Worm (Caenorhabditis elegans) whole organism, early embryonic: ENCODE measurements around the gene ddr-1.

Experiments
- B0310.2 ChIP-seq: sonication (generic microtip); optimal IDR thresholded peaks from 2 replicates; lab custom pipeline; 2016; ENCODE audit warnings: mild to moderate bottlenecking, missing genetic modification characterization, missing compliant biosample characterization
- F13C5.2 ChIP-seq: sonication (generic microtip); optimal IDR thresholded peaks from 2 replicates; lab custom pipeline; 2017; ENCODE audit warnings: mild to moderate bottlenecking, missing genetic modification characterization, inconsistent platforms, missing compliant biosample characterization
- aly-1 ChIP-seq: sonication (generic microtip); optimal IDR thresholded peaks from 2 replicates; lab custom pipeline; 2016; ENCODE audit warnings: missing genetic modification characterization, missing compliant biosample characterization
- ama-1 ChIP-seq: fragments of 150-350 bp; optimal IDR thresholded peaks from 2 replicates; lab custom pipeline; 2014
- ceh-13 ChIP-seq: fragments of 200-800 bp; sonication (Bioruptor generic); optimal IDR thresholded peaks from 2 replicates; lab custom pipeline; 2018; ENCODE audit warnings: mild to moderate bottlenecking, missing genetic modification characterization, missing compliant biosample characterization
- ceh-36 ChIP-seq: sonication (generic microtip); optimal IDR thresholded peaks from 2 replicates; lab custom pipeline; 2016; ENCODE audit warnings: missing genetic modification characterization, inconsistent platforms, missing compliant biosample characterization
- ets-7 ChIP-seq: sonication (generic microtip); optimal IDR thresholded peaks from 2 replicates; lab custom pipeline; 2016; ENCODE audit warnings: missing genotype, missing genetic modification characterization, missing compliant biosample characterization
- flt-1 ChIP-seq: fragments of 200-800 bp; sonication (Bioruptor generic); IDR thresholded peaks from 2 replicates; pipeline ENCODE4 v1.3.6; 2022; ENCODE audit warnings: missing genetic modification characterization, missing compliant biosample characterization
- hmbx-1 ChIP-seq: sonication (generic microtip); optimal IDR thresholded peaks from 2 replicates; lab custom pipeline; 2016; ENCODE audit warnings: mild to moderate bottlenecking, missing genetic modification characterization, missing compliant biosample characterization
- hmg-4 ChIP-seq: fragments of 200-800 bp; sonication (Bioruptor generic); optimal IDR thresholded peaks from 2 replicates; lab custom pipeline; 2018; ENCODE audit warnings: mild to moderate bottlenecking, missing genetic modification characterization, missing compliant biosample characterization
- hnd-1 ChIP-seq: sonication (generic microtip); optimal IDR thresholded peaks from 2 replicates; lab custom pipeline; 2016; ENCODE audit warnings: missing genetic modification characterization, missing compliant biosample characterization
- pes-1 ChIP-seq: fragments of 200-800 bp; sonication (Bioruptor generic); IDR thresholded peaks from 2 replicates; pipeline ENCODE4 v1.3.6; 2022; ENCODE audit warnings: missing genetic modification reagents, missing genetic modification characterization, missing compliant biosample characterization
- scrt-1 ChIP-seq: fragments of 200-800 bp; sonication (Bioruptor generic); IDR thresholded peaks from 2 replicates; pipeline ENCODE4 v1.3.6; 2022; ENCODE audit warnings: missing genetic modification characterization, missing compliant biosample characterization
- sea-1 ChIP-seq: fragments of 200-800 bp; sonication (Bioruptor generic); conservative IDR thresholded peaks from 2 replicates; pipeline ENCODE4 v1.3.6; 2022; ENCODE audit warnings: missing genetic modification characterization, missing compliant biosample characterization
- tbx-11 ChIP-seq: fragments of 200-800 bp; sonication (Bioruptor generic); IDR thresholded peaks from 2 replicates; pipeline ENCODE4 v1.3.6; 2022; ENCODE audit warnings: missing genetic modification characterization, missing compliant biosample characterization
- tbx-37 ChIP-seq: fragments of 200-800 bp; sonication (Bioruptor generic); conservative IDR thresholded peaks from 2 replicates; pipeline ENCODE4 v1.3.6; 2022; ENCODE audit warnings: missing genetic modification reagents, missing genetic modification characterization, missing compliant biosample characterization
- tra-4 ChIP-seq: sonication (generic microtip); optimal IDR thresholded peaks from 2 replicates; lab custom pipeline; 2017; ENCODE audit warnings: missing genetic modification characterization, missing compliant biosample characterization

The ddr-1 gene

ce11 chrX:5460930-5461329 is at the start of gene ddr-1:
TSS of gene ddr-1 (plus strand) at chrX:5461230.
- no peak for TF ChIP-seq flt-1
- no peak for TF ChIP-seq hmbx-1 (tag; lab: Kevin White, UChicago)
- no peak for TF ChIP-seq ets-7
- TF ChIP-seq aly-1 (tag; lab: Kevin White, UChicago): no peak
- TF ChIP-seq hnd-1 (tag; lab: Kevin White, UChicago): no peak
- no peak for TF ChIP-seq F13C5.2 (tag; lab: Kevin White, UChicago)
- TF ChIP-seq ama-1 (lab: Kevin White, UChicago): no peak
- no peak for TF ChIP-seq ceh-13 (GFP tag; lab: Kevin White, UChicago)

DNA sequence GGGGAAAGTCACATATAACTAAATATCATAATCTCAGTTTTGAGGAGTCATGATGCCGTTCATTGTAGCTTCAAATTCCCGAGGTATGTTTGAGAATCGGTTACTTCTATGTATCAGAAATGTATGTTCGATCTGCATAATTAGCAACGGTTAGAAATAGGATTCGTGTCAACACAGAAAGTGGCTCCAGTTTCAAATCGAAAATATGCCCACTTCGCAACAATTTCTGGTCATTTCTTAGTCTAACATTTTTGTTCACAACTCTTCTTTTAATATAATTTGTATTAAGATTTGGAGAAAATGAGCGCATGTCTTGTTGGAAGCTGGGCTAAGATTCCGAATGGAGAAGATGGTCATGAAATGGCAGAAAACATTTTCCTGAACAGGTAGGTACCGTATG is 47.5 kb upstream of the ddr-1 start, which contains the start of gene pks-1:
TSS of gene pks-1 (plus strand) at position 301 of the 400 bp plus-strand sequence.
- no peak for TF ChIP-seq F13C5.2 (tag; lab: Kevin White, UChicago)
- TF ChIP-seq hnd-1 (tag; lab: Kevin White, UChicago): no peak
- no peak for TF ChIP-seq ceh-13 (GFP tag; lab: Kevin White, UChicago)
- TF ChIP-seq hmbx-1 (tag; lab: Kevin White, UChicago): no peak
- TF ChIP-seq tbx-37 (GFP tag; lab: Robert Waterston, UW): no peak
- no peak for TF ChIP-seq tra-4 (tag; lab: Kevin White, UChicago)
- no peak for TF ChIP-seq pes-1
- no peak for TF ChIP-seq ama-1 (lab: Kevin White, UChicago)
- TF ChIP-seq hmg-4 (GFP tag; lab: Kevin White, UChicago): no peak
- TF ChIP-seq scrt-1 (GFP tag; lab: Robert Waterston, UW): no peak
- no peak for TF ChIP-seq flt-1
- no peak for TF ChIP-seq aly-1 (tag; lab: Kevin White, UChicago)

DNA sequence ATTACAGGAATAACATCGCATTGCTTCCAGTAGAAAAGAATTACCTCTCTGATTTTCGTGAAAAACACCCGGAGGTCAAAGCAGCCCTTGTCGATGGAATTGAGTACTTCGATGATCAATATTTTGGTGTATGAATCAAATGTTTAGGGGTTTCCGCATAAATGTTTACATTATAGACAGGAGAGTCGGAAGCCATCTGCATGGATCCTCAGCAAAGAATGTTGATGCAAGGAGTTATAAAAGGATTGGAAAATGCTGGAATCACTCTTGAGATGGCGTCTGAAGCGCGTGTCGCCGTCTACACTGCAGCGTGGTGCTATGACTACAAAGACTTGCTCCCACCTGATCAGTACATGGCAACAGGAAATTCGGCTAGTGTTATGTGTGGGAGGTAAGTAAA is 46.8 kb upstream of the ddr-1 start, which contains the start of gene C41A3.2:
TSS of gene C41A3.2 (minus strand) at position 101 of the 400 bp plus-strand sequence.
- TF ChIP-seq pes-1: no peak
- no peak for TF ChIP-seq tbx-37 (GFP tag; lab: Robert Waterston, UW)
- TF ChIP-seq flt-1: no peak
- no peak for TF ChIP-seq ceh-13 (GFP tag; lab: Kevin White, UChicago)
- no peak for TF ChIP-seq ama-1 (lab: Kevin White, UChicago)
- TF ChIP-seq hmg-4 (GFP tag; lab: Kevin White, UChicago): no peak
- no peak for TF ChIP-seq scrt-1 (GFP tag; lab: Robert Waterston, UW)
- TF ChIP-seq hmbx-1 (tag; lab: Kevin White, UChicago): no peak
- no peak for TF ChIP-seq hnd-1 (tag; lab: Kevin White, UChicago)
- TF ChIP-seq aly-1 (tag; lab: Kevin White, UChicago): no peak
- no peak for TF ChIP-seq ceh-36
- TF ChIP-seq tbx-11: no peak
- no peak for TF ChIP-seq F13C5.2 (tag; lab: Kevin White, UChicago)
- TF ChIP-seq ets-7: no peak
- no peak for TF ChIP-seq B0310.2 (tag; lab: Kevin White, UChicago)
- TF ChIP-seq tra-4 (tag; lab: Kevin White, UChicago): no peak
- TF ChIP-seq sea-1 (GFP tag; lab: Robert Waterston, UW): no peak

- peak; percentile 68; the same call in 1 of the 2 replicates for TF ChIP-seq tbx-37 (GFP tag; lab: Robert Waterston, UW)
- peak; percentile 35 for TF ChIP-seq ceh-36
- TF ChIP-seq F13C5.2 (tag; lab: Kevin White, UChicago): peak; percentile 97
- TF ChIP-seq tbx-11: peak; percentile 75
- TF ChIP-seq pes-1: no peak
- peak; percentile 67 for TF ChIP-seq flt-1
- peak; percentile 36 for TF ChIP-seq ceh-13 (GFP tag; lab: Kevin White, UChicago)
- 0 out of 2 replicates have a peak, but pooled peaks have one; percentile 41 for TF ChIP-seq scrt-1 (GFP tag; lab: Robert Waterston, UW)
- TF ChIP-seq sea-1 (GFP tag; lab: Robert Waterston, UW): 0 out of 2 replicates have a peak, but pooled peaks have one; percentile 40
- TF ChIP-seq aly-1 (tag; lab: Kevin White, UChicago): no peak
- TF ChIP-seq hmg-4 (GFP tag; lab: Kevin White, UChicago): peak; percentile 93
- TF ChIP-seq B0310.2 (tag; lab: Kevin White, UChicago): no peak
- TF ChIP-seq tra-4 (tag; lab: Kevin White, UChicago): no peak
These were observed 31.7 kb upstream of the ddr-1 start for ce11 chrX:5429335-5429734.

- TF ChIP-seq ceh-36 (no peak), hnd-1 (tag; lab: Kevin White, UChicago) (no peak), hmg-4 (GFP tag; lab: Kevin White, UChicago) (no peak), F13C5.2 (tag; lab: Kevin White, UChicago) (no peak), pes-1 (no peak), tbx-11 (no peak), tbx-37 (GFP tag; lab: Robert Waterston, UW) (no peak), sea-1 (GFP tag; lab: Robert Waterston, UW) (no peak), ama-1 (lab: Kevin White, UChicago) (no peak), ceh-13 (GFP tag; lab: Kevin White, UChicago) (no peak), scrt-1 (GFP tag; lab: Robert Waterston, UW) (no peak), tra-4 (tag; lab: Kevin White, UChicago) (no peak), ets-7 (no peak), B0310.2 (tag; lab: Kevin White, UChicago) (no peak), flt-1 (no peak), aly-1 (tag; lab: Kevin White, UChicago) (no peak), hmbx-1 (tag; lab: Kevin White, UChicago) (no peak)
These were observed 27.1 kb upstream of the ddr-1 start for ce11 chrX:5433912-5434311.

DNA sequence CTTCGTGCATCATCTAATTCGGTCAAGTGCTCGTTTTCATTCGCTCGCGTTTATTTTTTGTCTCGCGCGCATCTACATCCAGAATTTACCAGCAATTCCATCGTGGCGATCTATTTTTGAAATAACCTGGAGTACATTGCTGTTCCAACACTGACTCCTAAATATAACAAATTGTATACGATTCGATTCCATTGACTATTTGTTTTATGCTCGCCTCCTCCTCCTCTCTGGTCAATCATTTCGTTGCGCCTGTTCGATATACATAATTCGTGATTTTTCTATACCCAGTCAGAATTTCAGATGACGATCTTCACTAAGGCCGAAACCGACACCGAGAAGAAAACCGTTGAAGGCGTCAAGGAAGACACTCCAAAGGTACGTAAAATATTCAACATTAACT is 16.2 kb upstream of the ddr-1 start, which contains the start of gene itm-2:
TSS of gene itm-2 (plus strand) at position 301 of the 400 bp plus-strand sequence.
- no peak for TF ChIP-seq aly-1 (tag; lab: Kevin White, UChicago)
- TF ChIP-seq B0310.2 (tag; lab: Kevin White, UChicago): no peak
- no peak for TF ChIP-seq tbx-37 (GFP tag; lab: Robert Waterston, UW)
- TF ChIP-seq ceh-36: no peak
- TF ChIP-seq ama-1 (lab: Kevin White, UChicago): no peak

- no peak for TF ChIP-seq scrt-1 (GFP tag; lab: Robert Waterston, UW)
- TF ChIP-seq tra-4 (tag; lab: Kevin White, UChicago): no peak
- TF ChIP-seq flt-1: no peak
- TF ChIP-seq hnd-1 (tag; lab: Kevin White, UChicago): no peak
- no peak for TF ChIP-seq F13C5.2 (tag; lab: Kevin White, UChicago)
- TF ChIP-seq tbx-37 (GFP tag; lab: Robert Waterston, UW): no peak
- no peak for TF ChIP-seq hmg-4 (GFP tag; lab: Kevin White, UChicago)
- TF ChIP-seq ets-7: no peak
- no peak for TF ChIP-seq sea-1 (GFP tag; lab: Robert Waterston, UW)
- no peak for TF ChIP-seq hmbx-1 (tag; lab: Kevin White, UChicago)
- no peak for TF ChIP-seq ceh-13 (GFP tag; lab: Kevin White, UChicago)
- TF ChIP-seq ceh-36: no peak
- TF ChIP-seq pes-1: no peak
- no peak for TF ChIP-seq ama-1 (lab: Kevin White, UChicago)
- no peak for TF ChIP-seq aly-1 (tag; lab: Kevin White, UChicago)
- TF ChIP-seq B0310.2 (tag; lab: Kevin White, UChicago): no peak
- TF ChIP-seq tbx-11: no peak
These were observed 13.6 kb upstream of the ddr-1 start for ce11 chrX:5447381-5447780.
